Worm (Caenorhabditis elegans) whole organism, L4 larva: ENCODE measurements around the gene prp-21.

Experiments used
- F49E8.2 ChIP-seq: sonication (generic microtip); optimal IDR thresholded peaks from 2 replicates; lab custom pipeline; 2016; ENCODE audit warnings: missing compliant biosample characterization, mild to moderate bottlenecking, missing genetic modification characterization, borderline replicate concordance
- R02D3.7 ChIP-seq: fragments of 150-350 bp; sonication (generic microtip); optimal IDR thresholded peaks from 3 replicates; lab custom pipeline; 2014; ENCODE audit warnings: missing biosample characterization, missing genetic modification characterization
- Y105C5A.15 ChIP-seq: fragments of 200-800 bp; sonication (Bioruptor generic); IDR thresholded peaks from 2 replicates; pipeline ENCODE4 v1.3.6; 2022; ENCODE audit warnings: missing genetic modification characterization, missing compliant biosample characterization
- Y5F2A.4 ChIP-seq: fragments of 200-800 bp; sonication (Bioruptor generic); optimal IDR thresholded peaks from 2 replicates; lab custom pipeline; 2018; ENCODE audit warnings: mild to moderate bottlenecking, missing genetic modification characterization, missing compliant biosample characterization
- Y75B8A.6 ChIP-seq: fragments of 200-800 bp; sonication (Bioruptor generic); IDR thresholded peaks from 2 replicates; pipeline ENCODE4 v1.3.6; 2022; ENCODE audit warnings: missing genetic modification reagents, missing genetic modification characterization, missing compliant biosample characterization
- aha-1 ChIP-seq: fragments of 150-350 bp; peaks from one replicate; lab custom pipeline; 2014; ENCODE audit warnings: missing biosample characterization, missing genetic modification characterization
- ama-1 ChIP-seq: fragments of 150-350 bp; optimal IDR thresholded peaks from 2 replicates; lab custom pipeline; 2014; ENCODE audit warnings: inconsistent platforms, mixed read lengths
- arid-1 ChIP-seq: fragments of 200-800 bp; sonication (Bioruptor generic); conservative IDR thresholded peaks from 2 replicates; pipeline ENCODE4 v1.3.6; 2022; ENCODE audit warnings: missing genetic modification reagents, missing genetic modification characterization, missing compliant biosample characterization
- ceh-28 ChIP-seq: fragments of 150-350 bp; optimal IDR thresholded peaks from 2 replicates; lab custom pipeline; 2014; ENCODE audit warnings: missing biosample characterization, missing genetic modification reagents, missing genetic modification characterization
- ceh-32 ChIP-seq: sonication (generic microtip); optimal IDR thresholded peaks from 2 replicates; lab custom pipeline; 2016; ENCODE audit warnings: mild to moderate bottlenecking, missing genetic modification characterization, missing compliant biosample characterization; ENCODE audit not compliant: poor library complexity
- ceh-82 ChIP-seq: sonication (generic microtip); optimal IDR thresholded peaks from 2 replicates; lab custom pipeline; 2017; ENCODE audit warnings: missing biosample characterization, missing genetic modification characterization
- daf-12 ChIP-seq: fragments of 150-350 bp; optimal IDR thresholded peaks from 2 replicates; lab custom pipeline; 2014; ENCODE audit warnings: missing biosample characterization, missing genetic modification reagents, missing genetic modification characterization
- daf-16 ChIP-seq, 3 experiments: sonication (generic microtip); optimal IDR thresholded peaks; 2 replicates each; lab custom pipeline; 2016 to 2017; ENCODE audit warnings: missing genetic modification characterization in 3 of 3, missing genetic modification reagents in 3 of 3, mild to moderate bottlenecking in 2 of 3, missing compliant biosample characterization in 2 of 3, missing biosample characterization in 1 of 3, moderate library complexity in 1 of 3
- daf-19 ChIP-seq: fragments of 200-800 bp; sonication (Bioruptor generic); conservative IDR thresholded peaks from 2 replicates; pipeline ENCODE4 v1.3.6; 2022; ENCODE audit warnings: missing genetic modification characterization, missing compliant biosample characterization
- dmd-6 ChIP-seq: fragments of 200-800 bp; sonication (Bioruptor generic); IDR thresholded peaks from 2 replicates; pipeline ENCODE4 v1.3.6; 2022; ENCODE audit warnings: missing genetic modification reagents, missing genetic modification characterization, missing compliant biosample characterization
- dmd-8 ChIP-seq: fragments of 200-800 bp; sonication (Bioruptor generic); IDR thresholded peaks from 2 replicates; pipeline ENCODE4 v1.3.6; 2022; ENCODE audit warnings: missing genetic modification characterization, missing compliant biosample characterization
- dpl-1 ChIP-seq: fragments of 150-350 bp; optimal IDR thresholded peaks from 2 replicates; lab custom pipeline; 2014; ENCODE audit warnings: missing biosample characterization, missing genetic modification reagents, missing genetic modification characterization
- duxl-1 ChIP-seq: sonication (generic microtip); optimal IDR thresholded peaks from 2 replicates; lab custom pipeline; 2016; ENCODE audit warnings: mild to moderate bottlenecking, missing genetic modification characterization, moderate library complexity, missing compliant biosample characterization; ENCODE audit not compliant: poor library complexity
- egl-27 ChIP-seq: sonication (generic microtip); optimal IDR thresholded peaks from 3 replicates; lab custom pipeline; 2017; ENCODE audit warnings: missing biosample characterization, missing genetic modification reagents, missing genetic modification characterization
- hif-1 ChIP-seq, 2 experiments: sonication (generic microtip); optimal IDR thresholded peaks; 2 replicates each; lab custom pipeline; 2016 to 2017; ENCODE audit warnings: missing compliant biosample characterization in 2 of 2, missing genetic modification characterization in 2 of 2, missing genetic modification reagents in 2 of 2, missing genotype in 2 of 2, mild to moderate bottlenecking in 1 of 2
- hlh-11 ChIP-seq: fragments of 200-800 bp; sonication (Bioruptor generic); optimal IDR thresholded peaks from 2 replicates; lab custom pipeline; 2018; ENCODE audit warnings: mild to moderate bottlenecking, missing genetic modification characterization, missing compliant biosample characterization
- lin-38 ChIP-seq: fragments of 200-800 bp; sonication (Bioruptor generic); IDR thresholded peaks from 2 replicates; pipeline ENCODE4 v1.3.6; 2022; ENCODE audit warnings: missing genetic modification reagents, missing genetic modification characterization, missing compliant biosample characterization
- lsy-2 ChIP-seq, 2 experiments: fragments of 150-350 bp in 1 of 2; sonication (generic microtip) in 1 of 2; optimal IDR thresholded peaks; 2 replicates each; lab custom pipeline; 2014 to 2017; ENCODE audit warnings: missing biosample characterization in 2 of 2, missing genetic modification characterization in 2 of 2
- madf-9 ChIP-seq: fragments of 200-800 bp; sonication (Bioruptor generic); conservative IDR thresholded peaks from 2 replicates; pipeline ENCODE4 v1.3.6; 2022; ENCODE audit warnings: missing genetic modification reagents, missing genetic modification characterization, missing compliant biosample characterization
- mdl-1 ChIP-seq, 2 experiments: fragments of 150-350 bp in 1 of 2; sonication (generic microtip) in 1 of 2; optimal IDR thresholded peaks; 2 replicates each; lab custom pipeline; 2014 to 2017; ENCODE audit warnings: missing biosample characterization in 2 of 2, missing genetic modification characterization in 2 of 2
- mes-2 ChIP-seq: sonication (generic microtip); optimal IDR thresholded peaks from 2 replicates; lab custom pipeline; 2016; ENCODE audit warnings: missing genotype, mild to moderate bottlenecking, missing genetic modification characterization, missing compliant biosample characterization; ENCODE audit not compliant: poor library complexity, severe bottlenecking
- mxl-3 ChIP-seq: fragments of 200-800 bp; sonication (Bioruptor generic); optimal IDR thresholded peaks from 2 replicates; lab custom pipeline; 2018; ENCODE audit warnings: mild to moderate bottlenecking, missing genetic modification characterization, missing compliant biosample characterization
- nhr-11 ChIP-seq: fragments of 150-350 bp; optimal IDR thresholded peaks from 2 replicates; lab custom pipeline; 2014; ENCODE audit warnings: missing biosample characterization, missing genetic modification characterization
- nhr-28 ChIP-seq: fragments of 150-350 bp; optimal IDR thresholded peaks from 2 replicates; lab custom pipeline; 2014; ENCODE audit warnings: missing biosample characterization, missing genetic modification characterization
- nhr-41 ChIP-seq: fragments of 200-800 bp; sonication (Bioruptor generic); IDR thresholded peaks from 2 replicates; pipeline ENCODE4 v1.3.6; 2022; ENCODE audit warnings: missing genetic modification reagents, missing genetic modification characterization, missing compliant biosample characterization
- nhr-6 ChIP-seq: fragments of 150-350 bp; optimal IDR thresholded peaks from 2 replicates; lab custom pipeline; 2014; ENCODE audit warnings: missing biosample characterization, missing genetic modification characterization
- nhr-77 ChIP-seq: fragments of 150-350 bp; optimal IDR thresholded peaks from 2 replicates; lab custom pipeline; 2014; ENCODE audit warnings: missing biosample characterization, missing genetic modification characterization
- pha-4 ChIP-seq, 2 experiments: fragments of 150-350 bp in 1 of 2; fragments of 200-800 bp in 1 of 2; sonication (Bioruptor generic) in 1 of 2; IDR thresholded peaks in 1 of 2; optimal IDR thresholded peaks in 1 of 2; 2 replicates each; pipeline versions ENCODE4 v1.3.6 to Lab custom; 2014 to 2022; ENCODE audit warnings: missing genetic modification characterization in 2 of 2, missing genetic modification reagents in 2 of 2, missing biosample characterization in 1 of 2, missing compliant biosample characterization in 1 of 2
- unc-39 ChIP-seq: sonication (generic microtip); optimal IDR thresholded peaks from 2 replicates; lab custom pipeline; 2017; ENCODE audit warnings: missing biosample characterization, missing genetic modification characterization
- unc-62 ChIP-seq, 3 experiments: fragments of 150-350 bp in 1 of 3; sonication (generic microtip); optimal IDR thresholded peaks in 2 of 3; peaks in 1 of 3; 1 replicate in 1 of 3; 2 replicates in 2 of 3; lab custom pipeline; 2014 to 2017; ENCODE audit warnings: missing biosample characterization in 3 of 3, missing genetic modification characterization in 3 of 3, missing genetic modification reagents in 3 of 3, missing genotype in 1 of 3
- ztf-7 ChIP-seq: fragments of 150-350 bp; optimal IDR thresholded peaks from 2 replicates; lab custom pipeline; 2014; ENCODE audit warnings: missing biosample characterization, missing genetic modification characterization

prp-21 gene

ce11 chrII:461297-461696 is 23.4 kb upstream of the prp-21 start:
- TF ChIP-seq Y105C5A.15 (GFP tag; lab: Robert Waterston, UW) (no peak), nhr-28 (tag; lab: Kevin White, UChicago) (no peak), daf-12 (tag; lab: Kevin White, UChicago) (no peak), daf-19 (GFP tag; lab: Robert Waterston, UW) (no peak), lsy-2 (tag; optimal IDR thresholded peaks at IDR 0.05; lab: Kevin White, UChicago) (peak in 1 of 2 experiments; percentile 58), arid-1 (no peak), unc-62 (GFP tag; optimal IDR thresholded peaks at IDR 0.05 in 1 of 2; lab: Kevin White, UChicago) (no peak), unc-62 (tag; optimal IDR thresholded peaks at IDR 0.05; lab: Kevin White, UChicago) (no peak), F49E8.2 (tag; lab: Kevin White, UChicago) (no peak)

DNA sequence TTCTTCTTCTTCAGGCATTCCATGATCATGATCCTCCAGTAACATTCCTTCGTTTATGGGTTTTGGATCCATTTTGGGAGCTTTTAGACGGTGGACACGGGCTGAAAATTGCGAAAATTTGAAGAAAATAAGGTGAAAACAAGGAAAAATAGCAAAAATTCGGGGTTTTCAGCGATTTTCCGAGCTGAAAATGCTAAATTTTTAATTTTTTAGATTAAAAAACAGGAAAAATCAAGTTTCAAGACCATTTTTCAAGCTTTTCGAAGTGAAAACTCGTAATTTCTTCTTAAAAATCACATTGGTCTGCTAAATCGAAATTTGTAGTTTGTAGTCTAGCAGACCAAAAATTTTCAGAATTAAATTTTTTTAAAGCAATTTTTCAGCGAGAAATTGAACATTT is 17.4 kb upstream of the prp-21 start, which contains the start of gene nfyb-1:
TSS of gene nfyb-1 (minus strand) at position 101 of the 400 bp plus-strand sequence.
- peak in 1 of 2 experiments; percentile 20 for TF ChIP-seq unc-62 (GFP tag; optimal IDR thresholded peaks at IDR 0.05 in 1 of 2; lab: Kevin White, UChicago)
- TF ChIP-seq unc-62 (tag; optimal IDR thresholded peaks at IDR 0.05; lab: Kevin White, UChicago): no peak
- no peak for TF ChIP-seq ceh-32 (tag; lab: Kevin White, UChicago)

- TF ChIP-seq dmd-6 (no peak), nhr-41 (GFP tag; lab: Robert Waterston, UW) (no peak), hif-1 (tag; optimal IDR thresholded peaks at IDR 0.05; lab: Kevin White, UChicago) (no peak), nhr-77 (tag; lab: Kevin White, UChicago) (no peak), ceh-82 (tag; lab: Kevin White, UChicago) (no peak), Y75B8A.6 (no peak), daf-16 (GFP tag; optimal IDR thresholded peaks at IDR 0.05; lab: Kevin White, UChicago) (no peak), daf-16 (tag; optimal IDR thresholded peaks at IDR 0.05; lab: Kevin White, UChicago) (no peak), pha-4 (GFP tag; IDR thresholded peaks at IDR 0.05; lab: Robert Waterston, UW) (no peak), pha-4 (tag; optimal IDR thresholded peaks at IDR 0.05; lab: Kevin White, UChicago) (no peak), egl-27 (tag; lab: Kevin White, UChicago) (no peak), ztf-7 (tag; lab: Kevin White, UChicago) (no peak), ceh-32 (tag; lab: Kevin White, UChicago) (no peak), ceh-28 (tag; lab: Kevin White, UChicago) (no peak), daf-19 (GFP tag; lab: Robert Waterston, UW) (no peak), dmd-8 (GFP tag; lab: Robert Waterston, UW) (no peak), nhr-11 (tag; lab: Kevin White, UChicago) (no peak), unc-39 (tag; lab: Kevin White, UChicago) (no peak)
Observed at ce11 chrII:470375-470774, 14.3 kb upstream of the prp-21 start, which contains the start of gene tomm-22. TSS of gene tomm-22 (minus strand) at chrII:470475.

DNA sequence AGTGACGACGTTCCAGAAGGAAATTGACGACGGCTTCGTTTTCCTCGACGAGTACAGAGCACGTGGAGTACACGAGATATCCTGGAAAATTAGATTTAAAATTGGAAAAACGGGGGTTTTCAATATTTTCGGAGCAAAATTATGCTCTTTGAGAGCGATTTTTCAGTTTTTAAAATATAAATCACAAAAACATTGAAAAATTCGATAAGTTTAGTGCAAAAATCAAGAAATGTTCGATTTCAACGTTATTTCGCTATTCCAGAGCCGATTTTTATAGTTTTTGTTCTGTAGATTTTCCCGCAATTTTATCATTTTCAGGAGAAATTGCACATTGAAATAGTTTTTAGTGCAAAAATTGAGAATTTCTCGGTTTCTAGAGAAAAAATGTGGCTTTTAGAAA is 11.5 kb upstream of the prp-21 start, which contains the start of gene W07E6.5:
TSS of gene W07E6.5 (plus strand) at position 301 of the 400 bp plus-strand sequence.
- TF ChIP-seq aha-1 (tag; lab: Kevin White, UChicago): no peak
- TF ChIP-seq ceh-28 (tag; lab: Kevin White, UChicago): no peak
- TF ChIP-seq unc-39 (tag; lab: Kevin White, UChicago): no peak
- TF ChIP-seq dpl-1 (GFP tag; lab: Kevin White, UChicago): no peak
- TF ChIP-seq R02D3.7: no peak
- no peak for TF ChIP-seq madf-9 (GFP tag; lab: Robert Waterston, UW)
- TF ChIP-seq mes-2 (tag; lab: Kevin White, UChicago): no peak
- TF ChIP-seq hlh-11: no peak
- no peak for TF ChIP-seq duxl-1 (tag; lab: Kevin White, UChicago)
- no peak for TF ChIP-seq Y105C5A.15 (GFP tag; lab: Robert Waterston, UW)
- TF ChIP-seq ceh-82 (tag; lab: Kevin White, UChicago): no peak
- TF ChIP-seq nhr-6: no peak
- no peak for TF ChIP-seq lin-38 (GFP tag; lab: Robert Waterston, UW)
- no peak for TF ChIP-seq Y5F2A.4
- TF ChIP-seq mxl-3 (GFP tag; lab: Kevin White, UChicago): no peak
- no peak for TF ChIP-seq ama-1 (lab: Kevin White, UChicago)
- TF ChIP-seq lsy-2 (tag; optimal IDR thresholded peaks at IDR 0.05; lab: Kevin White, UChicago): no peak
- TF ChIP-seq mdl-1 (tag; optimal IDR thresholded peaks at IDR 0.05; lab: Kevin White, UChicago): no peak
